Fruit fly (Drosophila melanogaster) whole organism, embryonic: ENCODE results near the gene Spn38F.

Source experiments
- Asciz ChIP-seq: fragments of 200-800 bp; sonication (Bioruptor generic); optimal IDR thresholded peaks from 2 replicates; lab custom pipeline; 2017; ENCODE audit warnings: missing biosample characterization, mild to moderate bottlenecking, missing genetic modification characterization, missing genetic modification reagents
- Atf3 ChIP-seq: fragments of 200-800 bp; sonication (Bioruptor generic); optimal IDR thresholded peaks from 3 replicates; lab custom pipeline; 2016; ENCODE audit warnings: missing biosample characterization, missing genetic modification characterization
- CG12219 ChIP-seq: fragments of 200-800 bp; sonication (Bioruptor generic); optimal IDR thresholded peaks from 3 replicates; lab custom pipeline; 2018; ENCODE audit warnings: missing biosample characterization, mild to moderate bottlenecking, missing genetic modification characterization
- CG12769 ChIP-seq: fragments of 200-800 bp; sonication (Bioruptor generic); optimal IDR thresholded peaks from 2 replicates; lab custom pipeline; 2019; ENCODE audit warnings: missing biosample characterization, mild to moderate bottlenecking, missing genetic modification characterization, moderate library complexity
- CG17186 ChIP-seq: fragments of 200-800 bp; sonication (Bioruptor generic); optimal IDR thresholded peaks from 3 replicates; lab custom pipeline; 2017; ENCODE audit warnings: missing biosample characterization, missing genetic modification reagents, missing genetic modification characterization
- CG17802 ChIP-seq: fragments of 200-800 bp; sonication (Bioruptor generic); optimal IDR thresholded peaks from 2 replicates; lab custom pipeline; 2018; ENCODE audit warnings: missing biosample characterization, mild to moderate bottlenecking, missing genetic modification characterization, moderate library complexity
- CG2199 ChIP-seq: fragments of 200-800 bp; sonication (Bioruptor generic); IDR thresholded peaks from 3 replicates; pipeline ENCODE4 v1.3.6; 2022; ENCODE audit warnings: missing biosample characterization, missing genetic modification characterization
- CG30431 ChIP-seq: fragments of 200-800 bp; sonication (Bioruptor generic); optimal IDR thresholded peaks from 2 replicates; lab custom pipeline; 2017; ENCODE audit warnings: missing biosample characterization, missing genetic modification characterization
- CG34224 ChIP-seq: fragments of 200-800 bp; sonication (Bioruptor generic); IDR thresholded peaks from 3 replicates; pipeline ENCODE4 v1.3.6; 2022; ENCODE audit warnings: missing biosample characterization, missing genetic modification characterization; ENCODE audit not compliant: partially characterized antibody
- CG34376 ChIP-seq: fragments of 200-800 bp; sonication (Bioruptor generic); optimal IDR thresholded peaks from 2 replicates; lab custom pipeline; 2018; ENCODE audit warnings: missing biosample characterization, mild to moderate bottlenecking, missing genetic modification characterization
- CG3726 ChIP-seq: fragments of 200-800 bp; sonication (Bioruptor generic); IDR thresholded peaks from 3 replicates; pipeline ENCODE4, ENCODE4 v1.3.6; 2022; ENCODE audit warnings: missing biosample characterization, missing genetic modification characterization
- CG43689 ChIP-seq: fragments of 200-800 bp; sonication (Bioruptor generic); IDR thresholded peaks from 2 replicates; pipeline ENCODE4 v1.3.6; 2022; ENCODE audit warnings: missing biosample characterization, missing genetic modification characterization
- CG6272 ChIP-seq: fragments of 200-800 bp; sonication (Bioruptor generic); IDR thresholded peaks from 2 replicates; pipeline ENCODE4 v1.3.6; 2022; ENCODE audit warnings: missing biosample characterization, missing genetic modification characterization
- CG7372 ChIP-seq: fragments of 200-800 bp; sonication (Bioruptor generic); IDR thresholded peaks from 2 replicates; pipeline ENCODE4 v1.3.6; 2022; ENCODE audit warnings: missing biosample characterization, missing genetic modification characterization
- CG8290 ChIP-seq, 3 experiments: fragments of 200-800 bp; sonication (Bioruptor generic); optimal IDR thresholded peaks; 2 replicates each; lab custom pipeline; 2016 to 2019; ENCODE audit warnings: missing biosample characterization in 3 of 3, missing genetic modification characterization in 3 of 3, mild to moderate bottlenecking in 2 of 3, moderate library complexity in 1 of 3
- CG8388 ChIP-seq: fragments of 200-800 bp; sonication (Bioruptor generic); optimal IDR thresholded peaks from 2 replicates; lab custom pipeline; 2019; ENCODE audit warnings: missing biosample characterization, mild to moderate bottlenecking, missing genetic modification characterization, moderate library complexity
- CTCF ChIP-seq: fragments of 200-800 bp; sonication (Bioruptor generic); optimal IDR thresholded peaks from 2 replicates; lab custom pipeline; 2017; ENCODE audit warnings: missing biosample characterization, mild to moderate bottlenecking, missing genetic modification characterization, moderate library complexity
- HLH54F ChIP-seq: fragments of 200-800 bp; sonication (Bioruptor generic); optimal IDR thresholded peaks from 3 replicates; lab custom pipeline; 2016; ENCODE audit warnings: missing biosample characterization, missing genetic modification characterization
- Jarid2 ChIP-seq: fragments of 200-800 bp; sonication (Bioruptor generic); optimal IDR thresholded peaks from 3 replicates; lab custom pipeline; 2017; ENCODE audit warnings: mild to moderate bottlenecking, missing biosample characterization, missing genetic modification reagents, missing genetic modification characterization
- Med ChIP-seq: fragments of 200-800 bp; sonication (Bioruptor generic); peaks from one replicate; lab custom pipeline; 2016; ENCODE audit warnings: missing biosample characterization, missing genetic modification characterization, mild to moderate bottlenecking, inconsistent platforms, moderate library complexity
- NFAT ChIP-seq: fragments of 200-800 bp; sonication (Bioruptor generic); IDR thresholded peaks from 2 replicates; pipeline ENCODE4 v1.3.6; 2022; ENCODE audit warnings: missing biosample characterization, missing genetic modification characterization
- Rfx ChIP-seq: fragments of 200-800 bp; sonication (Bioruptor generic); IDR thresholded peaks from 2 replicates; pipeline ENCODE4 v1.3.6; 2022; ENCODE audit warnings: missing biosample characterization, missing genetic modification characterization
- Scr ChIP-seq: fragments of 200-800 bp; sonication (Bioruptor generic); IDR thresholded peaks from 2 replicates; pipeline ENCODE4 v1.3.6; 2022; ENCODE audit warnings: missing biosample characterization, missing genetic modification characterization; ENCODE audit not compliant: partially characterized antibody
- Ssrp ChIP-seq: fragments of 200-800 bp; sonication (Bioruptor generic); optimal IDR thresholded peaks from 2 replicates; lab custom pipeline; 2018; ENCODE audit warnings: missing biosample characterization, mild to moderate bottlenecking, missing genetic modification characterization, moderate library complexity
- Trl ChIP-seq, 3 experiments: fragments of >200 bp in 2 of 3; fragments of 200-800 bp in 1 of 3; sonication (Bioruptor generic) in 1 of 3; optimal IDR thresholded peaks; 2 replicates in 1 of 3; 3 replicates in 2 of 3; lab custom pipeline; 2016 to 2017; ENCODE audit warnings: missing biosample characterization in 1 of 3, missing genetic modification characterization in 1 of 3
- bsh ChIP-seq, 2 experiments: fragments of 200-800 bp; sonication (Bioruptor generic); optimal IDR thresholded peaks; 2 replicates each; lab custom pipeline; 2017 to 2018; ENCODE audit warnings: mild to moderate bottlenecking in 2 of 2, missing biosample characterization in 2 of 2, missing genetic modification characterization in 2 of 2, moderate library complexity in 1 of 2
- cas ChIP-seq: fragments of 200-800 bp; sonication (Bioruptor generic); IDR thresholded peaks from 2 replicates; pipeline ENCODE4 v1.3.6; 2022; ENCODE audit warnings: missing biosample characterization, missing genetic modification characterization
- cato ChIP-seq: fragments of 200-800 bp; sonication (Bioruptor generic); optimal IDR thresholded peaks from 2 replicates; lab custom pipeline; 2016; ENCODE audit warnings: missing biosample characterization, missing genetic modification characterization, borderline replicate concordance
- chinmo ChIP-seq: fragments of 200-800 bp; sonication (Bioruptor generic); IDR thresholded peaks from 4 replicates; pipeline ENCODE4 v1.3.6; 2022; ENCODE audit warnings: missing biosample characterization, missing genetic modification characterization; ENCODE audit not compliant: partially characterized antibody
- crc ChIP-seq: fragments of 200-800 bp; sonication (Bioruptor generic); optimal IDR thresholded peaks from 2 replicates; lab custom pipeline; 2016; ENCODE audit warnings: missing biosample characterization, missing genetic modification characterization
- ewg ChIP-seq: fragments of 200-800 bp; sonication (Bioruptor generic); optimal IDR thresholded peaks from 3 replicates; lab custom pipeline; 2017; ENCODE audit warnings: mild to moderate bottlenecking, missing biosample characterization, missing genetic modification reagents, missing genetic modification characterization
- exex ChIP-seq: fragments of 200-800 bp; sonication (Bioruptor generic); optimal IDR thresholded peaks from 4 replicates; lab custom pipeline; 2018; ENCODE audit warnings: missing biosample characterization, mild to moderate bottlenecking, missing genetic modification characterization, moderate library complexity
- ftz-f1 ChIP-seq: fragments of 200-800 bp; sonication (Bioruptor generic); optimal IDR thresholded peaks from 2 replicates; lab custom pipeline; 2016; ENCODE audit warnings: missing biosample characterization, missing genetic modification characterization
- hkb ChIP-seq, 2 experiments: fragments of 200-800 bp in 1 of 2; fragments of >200 bp in 1 of 2; sonication (Bioruptor generic) in 1 of 2; IDR thresholded peaks in 1 of 2; optimal IDR thresholded peaks in 1 of 2; 2 replicates each; pipeline versions ENCODE4 v1.3.6 to Lab custom; 2017 to 2022; ENCODE audit warnings: missing biosample characterization in 1 of 2, missing genetic modification characterization in 1 of 2
- klu ChIP-seq: fragments of 200-800 bp; sonication (Bioruptor generic); IDR thresholded peaks from 2 replicates; pipeline ENCODE4 v1.3.6; 2022; ENCODE audit warnings: missing biosample characterization, missing genetic modification characterization
- kni ChIP-seq: fragments of 200-800 bp; sonication (Bioruptor generic); optimal IDR thresholded peaks from 3 replicates; lab custom pipeline; 2017; ENCODE audit warnings: mild to moderate bottlenecking, missing biosample characterization, missing genetic modification reagents, missing genetic modification characterization
- knrl ChIP-seq: fragments of 200-800 bp; sonication (Bioruptor generic); IDR thresholded peaks from 3 replicates; pipeline ENCODE4 v1.3.6; 2022; ENCODE audit warnings: missing biosample characterization, missing genetic modification characterization; ENCODE audit not compliant: partially characterized antibody
- lmd ChIP-seq: fragments of 200-800 bp; sonication (Bioruptor generic); IDR thresholded peaks from 2 replicates; pipeline ENCODE4 v1.3.6; 2022; ENCODE audit warnings: missing biosample characterization, missing genetic modification characterization
- mirr ChIP-seq: fragments of 200-800 bp; sonication (Bioruptor generic); optimal IDR thresholded peaks from 3 replicates; lab custom pipeline; 2018; ENCODE audit warnings: missing biosample characterization, mild to moderate bottlenecking, missing genetic modification characterization
- nom ChIP-seq: fragments of 200-800 bp; sonication (Bioruptor generic); optimal IDR thresholded peaks from 2 replicates; lab custom pipeline; 2017; ENCODE audit warnings: missing biosample characterization, missing genetic modification characterization, mild to moderate bottlenecking, moderate library complexity, missing genetic modification reagents
- sob ChIP-seq: fragments of 200-800 bp; sonication (Bioruptor generic); IDR thresholded peaks from 2 replicates; pipeline ENCODE4 v1.3.6; 2022; ENCODE audit warnings: missing biosample characterization, missing genetic modification characterization
- stwl ChIP-seq: fragments of 200-800 bp; sonication (Bioruptor generic); optimal IDR thresholded peaks from 3 replicates; lab custom pipeline; 2018; ENCODE audit warnings: missing biosample characterization, mild to moderate bottlenecking, missing genetic modification characterization, moderate library complexity
- sug ChIP-seq: fragments of 200-800 bp; optimal IDR thresholded peaks from 2 replicates; lab custom pipeline; 2019; ENCODE audit warnings: missing biosample characterization, mild to moderate bottlenecking, missing genetic modification characterization, moderate library complexity
- trh ChIP-seq: fragments of 200-800 bp; sonication (Bioruptor generic); optimal IDR thresholded peaks from 2 replicates; lab custom pipeline; 2016; ENCODE audit warnings: missing biosample characterization, missing genetic modification characterization
- unpg ChIP-seq: fragments of 200-800 bp; sonication (Bioruptor generic); optimal IDR thresholded peaks from 3 replicates; lab custom pipeline; 2018; ENCODE audit warnings: missing biosample characterization, mild to moderate bottlenecking, missing genetic modification characterization, moderate library complexity
- vfl ChIP-seq: fragments of 200-800 bp; sonication (Bioruptor generic); optimal IDR thresholded peaks from 2 replicates; lab custom pipeline; 2016; ENCODE audit warnings: missing biosample characterization, missing genetic modification characterization
- vvl ChIP-seq: fragments of 200-800 bp; sonication (Bioruptor generic); IDR thresholded peaks from 2 replicates; pipeline ENCODE4 v1.3.6; 2022; ENCODE audit warnings: missing biosample characterization, missing genetic modification characterization

Gene Spn38F

dm6 chr2L:20827045-20827444 is 10.7 kb downstream of the Spn38F start:
- TF ChIP-seq mirr (peak; percentile 50), CG34376 (peak; percentile 63), exex (tag; lab: Kevin White, UChicago) (peak; percentile 68), unpg (no peak), sug (tag; lab: Kevin White, UChicago) (peak; percentile 68)

- TF ChIP-seq CTCF (GFP tag; lab: Kevin White, UChicago), result peak; percentile 91
- TF ChIP-seq knrl (GFP tag; lab: Robert Waterston, UW), result peak; percentile 29; the same call in 1 of the 3 replicates
- peak; percentile 85 for TF ChIP-seq CG2199 (GFP tag; lab: Robert Waterston, UW)
- TF ChIP-seq CG6272, result no peak
- peak; percentile 30 for TF ChIP-seq stwl
Observed at dm6 chr2L:20826226-20826625, 11.6 kb downstream of the Spn38F start.

- TF ChIP-seq exex (tag; lab: Kevin White, UChicago) (no peak), klu (GFP tag; lab: Robert Waterston, UW) (no peak), HLH54F (GFP tag; lab: Kevin White, UChicago) (no peak), nom (GFP tag; lab: Kevin White, UChicago) (peak; percentile 41), CG3726 (GFP tag; lab: Robert Waterston, UW) (no peak), CG8388 (GFP tag; lab: Kevin White, UChicago) (no peak), ewg (GFP tag; lab: Kevin White, UChicago) (no peak), Asciz (GFP tag; lab: Kevin White, UChicago) (no peak), ftz-f1 (no peak), Scr (no peak), CG30431 (GFP tag; lab: Kevin White, UChicago) (no peak), crc (GFP tag; lab: Kevin White, UChicago) (no peak), trh (no peak), Jarid2 (peak; percentile 11), vfl (no peak), NFAT (GFP tag; lab: Robert Waterston, UW) (no peak), CG17186 (no peak), Med (peak; percentile 51), vvl (peak; percentile 26; the same call in 1 of the 2 replicates), cato (GFP tag; lab: Kevin White, UChicago) (no peak), chinmo (GFP tag; lab: Robert Waterston, UW) (0 out of 4 replicates have a peak, but pooled peaks have one; percentile 49), hkb (optimal IDR thresholded peaks at IDR 0.05; lab: Kevin White, UChicago) (no peak), hkb (GFP tag; IDR thresholded peaks at IDR 0.05; lab: Robert Waterston, UW) (no peak), CG7372 (GFP tag; lab: Robert Waterston, UW) (no peak), Rfx (GFP tag; lab: Robert Waterston, UW) (no peak), CG34224 (GFP tag; lab: Robert Waterston, UW) (no peak), Ssrp (tag; lab: Kevin White, UChicago) (no peak), kni (GFP tag; lab: Kevin White, UChicago) (peak; percentile 75), sob (no peak), CG12219 (GFP tag; lab: Kevin White, UChicago) (no peak), CG43689 (GFP tag; lab: Robert Waterston, UW) (no peak), CG8290 (GFP tag; optimal IDR thresholded peaks at IDR 0.05; lab: Kevin White, UChicago) (no peak), CG8290 (tag; optimal IDR thresholded peaks at IDR 0.05; lab: Kevin White, UChicago) (peak in 1 of 2 experiments; percentile 15), bsh (GFP tag; optimal IDR thresholded peaks at IDR 0.05; lab: Kevin White, UChicago) (peak in 1 of 2 experiments; percentile 4), Trl (optimal IDR thresholded peaks at IDR 0.05; lab: Kevin White, UChicago) (peak in 1 of 2 experiments; percentile 7), Trl (GFP tag; optimal IDR thresholded peaks at IDR 0.05; lab: Kevin White, UChicago) (no peak), lmd (GFP tag; lab: Robert Waterston, UW) (no peak), Atf3 (GFP tag; lab: Kevin White, UChicago) (no peak), CG17802 (tag; lab: Kevin White, UChicago) (no peak), CG12769 (peak; percentile 60), cas (GFP tag; lab: Robert Waterston, UW) (no peak)
Observed at dm6 chr2L:20825265-20825664, 12.5 kb downstream of the Spn38F start.
